Worm (Caenorhabditis elegans): ENCODE results near the gene fbxc-50.

fbxc-50 gene

ce11 chrII:3270598-3270997, 22.7 kb upstream of the fbxc-50 start:
- no peak for TF ChIP-seq spr-3 (GFP tag; optimal IDR thresholded peaks at IDR 0.05)
- TF ChIP-seq hlh-30 (tag; optimal IDR thresholded peaks at IDR 0.05; ENCODE audit: insufficient read depth) = peak; percentile 39
- TF ChIP-seq tra-1 (GFP tag; IDR thresholded peaks at IDR 0.05) = no peak
- TF ChIP-seq mdl-1 (tag; optimal IDR thresholded peaks at IDR 0.05) = no peak

ce11 chrII:3267815-3268214, 19.9 kb upstream of the fbxc-50 start:
- TF ChIP-seq dve-1 (tag; optimal IDR thresholded peaks at IDR 0.05; ENCODE audit: insufficient read depth) = peak; percentile 27
- no peak for TF ChIP-seq hlh-11 (tag; optimal IDR thresholded peaks at IDR 0.05)
- TF ChIP-seq zfp-3 (GFP tag; conservative IDR thresholded peaks at IDR 0.05) = 0 out of 2 replicates have a peak, but pooled peaks have one; percentile 43
- no peak for TF ChIP-seq aha-1 (tag)
- no peak for TF ChIP-seq egl-27 (tag; optimal IDR thresholded peaks at IDR 0.05)
- peak; percentile 57; the same call in 1 of the 2 replicates for TF ChIP-seq vab-7 (GFP tag; IDR thresholded peaks at IDR 0.05)
- TF ChIP-seq snpc-1.2 (GFP tag; IDR thresholded peaks at IDR 0.05) = 0 out of 2 replicates have a peak, but pooled peaks have one; percentile 45
- peak in 1 of 2 experiments; percentile 21 for TF ChIP-seq daf-16 (GFP tag; optimal IDR thresholded peaks at IDR 0.05)
- no peak for TF ChIP-seq daf-16 (tag; optimal IDR thresholded peaks at IDR 0.05)
- peak; percentile 70 for TF ChIP-seq lim-7 (GFP tag; IDR thresholded peaks at IDR 0.05)
- peak in 1 of 2 experiments; percentile 55; a peak in 1 of 4 replicates for TF ChIP-seq madf-5 (GFP tag; IDR thresholded peaks at IDR 0.05)
- TF ChIP-seq dmd-6 (GFP tag; IDR thresholded peaks at IDR 0.05) = peak; percentile 28; the same call in 1 of the 2 replicates
- no peak for TF ChIP-seq hlh-30 (tag; optimal IDR thresholded peaks at IDR 0.05; ENCODE audit: insufficient read depth)
- TF ChIP-seq dmd-8 (GFP tag; IDR thresholded peaks at IDR 0.05) = 0 out of 2 replicates have a peak, but pooled peaks have one; percentile 45
- TF ChIP-seq nhr-41 (GFP tag; IDR thresholded peaks at IDR 0.05) = no peak
- peak; percentile 61 for TF ChIP-seq duxl-1 (tag; optimal IDR thresholded peaks at IDR 0.05; ENCODE audit: poor library complexity)
- TF ChIP-seq egl-43 (GFP tag; IDR thresholded peaks at IDR 0.05) = 0 out of 2 replicates have a peak, but pooled peaks have one; percentile 61
- TF ChIP-seq pha-4 (GFP tag; IDR thresholded peaks at IDR 0.05) = peak; percentile 53; the same call in 1 of the 2 replicates
- no peak for TF ChIP-seq pha-4 (tag; optimal IDR thresholded peaks at IDR 0.05)
- no peak for TF ChIP-seq mdl-1 (tag; optimal IDR thresholded peaks at IDR 0.05)
- TF ChIP-seq ceh-44 (GFP tag; IDR thresholded peaks at IDR 0.05) = 0 out of 2 replicates have a peak, but pooled peaks have one; percentile 22
- peak; percentile 55 for TF ChIP-seq mes-2 (tag; optimal IDR thresholded peaks at IDR 0.05; ENCODE audit: poor library complexity, severe bottlenecking)
- TF ChIP-seq T26A8.4 (GFP tag; IDR thresholded peaks at IDR 0.05) = 0 out of 2 replicates have a peak, but pooled peaks have one; percentile 26
- TF ChIP-seq lin-38 (GFP tag; IDR thresholded peaks at IDR 0.05) = peak; percentile 56
- TF ChIP-seq hmg-1.1 (GFP tag; IDR thresholded peaks at IDR 0.05) = 0 out of 2 replicates have a peak, but pooled peaks have one; percentile 10
- no peak for TF ChIP-seq unc-39 (tag; optimal IDR thresholded peaks at IDR 0.05)
- no peak for TF ChIP-seq unc-130 (GFP tag; optimal IDR thresholded peaks at IDR 0.05)
- TF ChIP-seq arid-1 (GFP tag; conservative IDR thresholded peaks at IDR 0.05) = no peak
- TF ChIP-seq ZK337.2 (GFP tag; IDR thresholded peaks at IDR 0.05) = no peak
- no peak for TF ChIP-seq zip-2 (tag; optimal IDR thresholded peaks at IDR 0.05)
- TF ChIP-seq nhr-6 (tag; optimal IDR thresholded peaks at IDR 0.05) = no peak

ce11 chrII:3267365-3267764, 19.4 kb upstream of the fbxc-50 start, which contains the start of gene F02E11.7:
Gene F02E11.7 (plus strand): TSS chrII:3267665.
- no peak for TF ChIP-seq spr-3 (GFP tag; optimal IDR thresholded peaks at IDR 0.05)
- no peak for TF ChIP-seq lin-39 (tag; optimal IDR thresholded peaks at IDR 0.05)
- TF ChIP-seq hlh-30 (tag; optimal IDR thresholded peaks at IDR 0.05; ENCODE audit: insufficient read depth) = no peak
- no peak for TF ChIP-seq ztf-11 (tag; optimal IDR thresholded peaks at IDR 0.05)
- no peak for TF ChIP-seq unc-130 (GFP tag; optimal IDR thresholded peaks at IDR 0.05)
- TF ChIP-seq tra-1 (GFP tag; IDR thresholded peaks at IDR 0.05) = no peak
- TF ChIP-seq nhr-102 (tag; optimal IDR thresholded peaks at IDR 0.05) = no peak
- TF ChIP-seq zag-1 (tag; optimal IDR thresholded peaks at IDR 0.05) = no peak
- TF ChIP-seq daf-19 (GFP tag; conservative IDR thresholded peaks at IDR 0.05) = no peak
- no peak for TF ChIP-seq T20F7.1 (GFP tag; optimal IDR thresholded peaks at IDR 0.05)
- no peak for TF ChIP-seq nhr-11 (tag; optimal IDR thresholded peaks at IDR 0.05)
- no peak for TF ChIP-seq F49E8.2 (tag; optimal IDR thresholded peaks at IDR 0.05; ENCODE audit: borderline replicate concordance)
- no peak for TF ChIP-seq ceh-62 (tag; optimal IDR thresholded peaks at IDR 0.05)
- no peak for TF ChIP-seq jun-1 (tag; optimal IDR thresholded peaks at IDR 0.05)
- no peak for TF ChIP-seq zip-2 (tag; optimal IDR thresholded peaks at IDR 0.05)
- TF ChIP-seq snpc-4 (tag; optimal IDR thresholded peaks at IDR 0.05) = no peak
- no peak for TF ChIP-seq nhr-48 (tag; optimal IDR thresholded peaks at IDR 0.05)
- no peak for TF ChIP-seq D1046.2 (GFP tag; IDR thresholded peaks at IDR 0.05)
